Worm (Caenorhabditis elegans): ENCODE results near the gene C48D5.3.

C48D5.3 gene

DNA sequence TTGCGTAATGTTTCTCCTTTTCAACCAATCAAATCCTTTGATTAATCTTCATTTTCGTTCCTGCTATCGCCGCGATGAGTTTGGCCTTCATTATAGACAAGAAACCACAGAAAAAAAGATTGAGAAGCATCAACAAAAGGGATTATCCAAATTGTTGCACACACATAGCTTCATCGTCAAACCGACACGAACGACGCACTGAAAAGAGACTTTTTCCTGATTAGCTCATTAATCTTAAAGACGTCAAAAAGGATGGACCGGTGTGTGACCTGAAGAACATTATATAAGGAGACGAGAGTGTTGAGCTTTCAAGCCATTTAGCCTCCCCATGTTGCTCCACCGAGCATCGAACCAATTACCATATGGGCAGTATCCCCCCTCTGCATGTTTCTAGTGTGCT is 11.8 kb downstream of the C48D5.3 start:
- no peak for TF ChIP-seq unc-62 (GFP tag; optimal IDR thresholded peaks at IDR 0.05)

DNA sequence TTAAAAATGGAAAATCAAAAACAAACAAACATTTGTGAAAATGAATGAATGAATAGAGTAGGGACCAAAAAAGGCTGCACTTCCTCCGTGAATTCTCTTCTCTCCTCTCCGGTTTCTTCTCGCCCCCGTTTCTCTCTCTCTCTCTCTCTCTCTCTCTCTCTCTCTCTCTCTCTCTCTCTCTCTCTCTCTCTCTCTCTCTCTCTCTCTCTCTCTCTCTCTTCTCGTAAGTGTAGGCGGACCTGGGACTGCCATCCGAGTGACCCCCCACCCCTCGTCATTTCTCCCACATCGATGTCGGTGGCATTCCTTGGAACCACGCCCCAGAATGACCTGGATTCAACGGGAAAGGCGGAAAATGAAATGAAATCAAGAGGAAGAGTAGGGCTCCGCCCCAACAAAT is 14.8 kb downstream of the C48D5.3 start:
- no peak for TF ChIP-seq unc-62 (GFP tag; optimal IDR thresholded peaks at IDR 0.05)

DNA sequence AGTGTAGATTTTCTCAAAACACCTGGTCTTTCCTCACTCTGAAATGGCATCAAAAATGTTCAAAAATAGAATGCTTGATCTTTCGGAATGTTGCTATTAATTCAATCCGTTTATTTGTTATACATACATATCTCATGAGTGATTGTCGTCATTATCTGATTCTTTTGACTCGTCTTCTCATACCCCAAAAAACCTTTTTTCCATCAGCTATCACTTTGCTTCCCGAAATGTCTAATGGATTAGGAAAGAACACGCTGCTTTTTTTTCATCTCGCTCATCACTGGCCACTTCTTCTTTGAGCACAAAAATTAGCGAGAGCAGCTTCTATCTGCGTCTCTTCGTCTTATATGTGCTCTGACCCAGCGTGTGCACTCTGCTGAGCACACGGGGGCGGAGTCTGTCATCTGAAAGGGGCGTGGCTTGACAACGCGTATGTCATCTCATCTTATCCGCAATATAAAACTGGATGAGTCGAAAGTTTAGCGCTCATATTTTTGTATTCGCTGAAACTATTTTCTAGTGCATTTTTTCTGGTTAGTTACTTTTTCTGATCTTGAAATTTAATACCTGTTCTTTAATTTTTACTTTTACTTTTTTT is 16.7 kb downstream of the C48D5.3 start:
- TF ChIP-seq unc-62 (GFP tag; optimal IDR thresholded peaks at IDR 0.05), result no peak

DNA sequence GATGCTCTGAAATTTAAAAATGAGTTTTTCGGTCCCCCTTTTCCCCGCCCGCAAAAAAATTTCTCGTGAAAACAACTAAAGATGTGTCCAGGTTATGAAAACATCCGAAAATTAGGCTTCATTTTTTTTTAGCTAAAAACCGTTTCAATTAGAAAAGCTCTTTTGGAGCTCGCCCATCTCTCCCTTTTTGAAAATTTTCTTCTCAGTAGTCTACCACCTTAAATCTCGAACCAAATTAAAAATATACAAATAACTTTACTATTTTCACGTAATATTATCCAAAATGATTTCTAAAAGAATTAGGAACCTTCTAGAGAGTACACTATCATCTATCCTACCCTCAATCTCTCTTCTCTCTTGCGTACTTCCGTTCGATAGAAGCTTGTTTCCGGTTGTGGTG is 19.3 kb downstream of the C48D5.3 start:
- TF ChIP-seq unc-62 (GFP tag; optimal IDR thresholded peaks at IDR 0.05), result no peak

DNA sequence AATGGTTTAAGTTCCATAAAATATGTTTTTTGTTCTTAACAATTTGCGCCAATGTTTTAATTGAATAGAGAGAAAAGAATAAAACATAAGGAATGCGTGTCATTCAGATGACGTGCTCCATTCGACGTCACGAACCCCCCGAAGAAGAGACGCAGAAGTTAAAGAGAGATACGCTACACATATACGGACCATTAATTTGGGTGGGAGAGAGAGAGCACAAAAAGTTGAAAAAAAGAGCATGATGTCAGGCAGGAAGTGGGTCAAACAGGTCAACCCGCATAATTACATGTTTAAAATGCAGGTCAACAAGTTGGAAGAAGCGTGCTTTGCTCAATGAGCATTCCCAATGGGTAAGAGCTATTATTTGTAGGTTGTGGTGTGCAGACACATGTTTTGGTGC is 21.3 kb downstream of the C48D5.3 start:
- no peak for TF ChIP-seq unc-62 (GFP tag; optimal IDR thresholded peaks at IDR 0.05)

DNA sequence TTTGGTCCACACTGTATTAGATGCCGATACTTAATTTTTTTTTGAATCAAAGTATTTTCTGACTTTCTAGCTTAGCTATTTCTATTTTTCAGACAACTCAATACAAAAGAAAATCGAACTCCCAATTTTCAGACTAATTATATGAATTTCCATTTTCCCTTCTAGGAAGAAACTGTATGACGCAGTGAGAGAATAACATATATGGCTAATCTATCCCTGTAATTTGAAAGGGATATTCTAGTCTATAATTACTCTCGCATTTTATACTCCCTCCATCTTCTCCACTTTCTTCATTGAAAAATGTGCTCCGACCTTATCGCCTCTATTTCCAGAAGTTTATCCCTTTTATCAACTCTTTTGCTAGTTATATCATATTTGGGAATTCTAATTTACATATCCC is 28.2 kb downstream of the C48D5.3 start, which contains the start of gene C54C6.4:
TSS of gene C54C6.4 (plus strand) at position 301 of the 400 bp plus-strand sequence.
- no peak for TF ChIP-seq unc-62 (GFP tag; optimal IDR thresholded peaks at IDR 0.05)

DNA sequence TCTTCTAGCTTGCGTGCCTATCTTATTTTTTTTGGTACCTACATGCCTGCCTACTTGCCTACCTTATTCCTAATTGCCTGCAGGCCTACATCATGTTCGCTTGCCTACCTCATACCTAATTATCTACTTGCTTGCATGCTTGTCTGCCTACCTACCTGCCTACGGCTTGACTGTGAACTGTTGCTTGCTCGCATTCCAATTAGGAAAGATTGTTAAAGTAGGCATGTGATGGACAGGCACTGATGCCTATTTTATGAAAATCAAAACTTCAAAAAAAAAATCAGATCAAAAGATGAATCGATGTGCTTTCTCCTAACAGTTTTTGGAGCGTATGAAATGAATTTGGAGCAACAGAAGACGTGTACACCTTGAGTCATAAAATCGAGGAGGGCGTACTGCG is 31.2 kb downstream of the C48D5.3 start:
- TF ChIP-seq unc-62 (GFP tag; optimal IDR thresholded peaks at IDR 0.05), result no peak

DNA sequence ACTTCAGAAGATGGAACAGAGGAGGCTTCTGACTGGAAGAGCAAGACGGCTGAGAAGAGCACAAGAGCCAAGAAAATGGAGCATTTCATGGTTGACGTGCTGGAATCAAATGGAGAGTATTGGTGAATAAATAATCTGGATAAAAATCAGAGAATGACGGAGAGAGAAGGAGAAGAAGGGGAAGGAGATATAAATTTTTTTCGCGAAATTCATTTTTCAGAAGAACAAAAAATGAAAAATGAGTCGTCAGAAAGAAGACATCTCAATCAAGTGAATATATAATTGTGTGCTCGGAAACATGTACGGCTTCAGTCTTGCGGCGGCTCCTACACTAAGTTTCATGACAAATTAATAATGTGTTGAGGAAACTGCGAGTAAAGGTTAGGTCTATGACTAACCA is 31.8 kb downstream of the C48D5.3 start, which contains the start of gene C54C6.5:
TSS of gene C54C6.5 (minus strand) at position 101 of the 400 bp plus-strand sequence.
- TF ChIP-seq unc-62 (GFP tag; optimal IDR thresholded peaks at IDR 0.05), result no peak

DNA sequence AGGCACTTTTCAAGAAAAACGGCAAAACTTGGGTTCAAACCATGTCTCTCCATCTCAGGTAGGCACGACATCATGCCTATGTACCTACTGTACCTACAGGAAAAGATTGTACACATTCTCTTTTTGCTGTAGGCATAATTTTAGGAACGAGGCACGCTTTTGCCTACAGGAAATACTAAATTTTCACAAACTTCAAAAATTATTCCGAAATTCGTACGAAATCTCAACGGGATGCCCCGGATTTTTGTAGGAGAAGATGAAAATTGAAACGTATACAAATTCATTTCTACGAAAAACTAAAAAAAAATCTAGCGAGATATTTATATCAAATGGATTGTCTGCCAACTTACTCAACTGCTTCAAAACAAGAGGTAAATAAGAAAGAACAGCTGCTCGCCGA is 33.5 kb downstream of the C48D5.3 start, which contains the start of gene C54C6.11:
TSS of gene C54C6.11 (plus strand) at position 301 of the 400 bp plus-strand sequence.
- no peak for TF ChIP-seq unc-62 (GFP tag; optimal IDR thresholded peaks at IDR 0.05)

DNA sequence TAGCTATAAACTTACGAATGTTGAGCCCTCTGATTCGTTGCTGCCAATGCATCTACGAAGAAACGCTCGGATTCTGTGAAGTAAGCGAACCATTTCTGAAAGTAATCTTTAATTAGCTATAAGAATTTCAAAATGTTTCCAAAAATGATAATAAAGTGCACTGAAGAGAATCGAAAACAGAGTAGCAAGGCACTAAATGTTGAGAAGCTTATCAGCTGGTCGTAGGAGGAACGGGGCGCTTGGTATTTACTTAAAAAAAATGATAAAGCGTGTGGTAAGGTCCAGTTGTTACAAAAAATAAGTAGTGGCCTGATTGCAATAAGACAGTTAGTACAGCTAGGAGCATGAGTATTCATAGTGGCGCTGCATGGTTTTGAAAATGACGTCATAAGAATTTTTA is 35.2 kb downstream of the C48D5.3 start, which contains the start of gene C54C6.7:
TSS of gene C54C6.7 (minus strand) at position 101 of the 400 bp plus-strand sequence.
- no peak for TF ChIP-seq unc-62 (GFP tag; optimal IDR thresholded peaks at IDR 0.05)

DNA sequence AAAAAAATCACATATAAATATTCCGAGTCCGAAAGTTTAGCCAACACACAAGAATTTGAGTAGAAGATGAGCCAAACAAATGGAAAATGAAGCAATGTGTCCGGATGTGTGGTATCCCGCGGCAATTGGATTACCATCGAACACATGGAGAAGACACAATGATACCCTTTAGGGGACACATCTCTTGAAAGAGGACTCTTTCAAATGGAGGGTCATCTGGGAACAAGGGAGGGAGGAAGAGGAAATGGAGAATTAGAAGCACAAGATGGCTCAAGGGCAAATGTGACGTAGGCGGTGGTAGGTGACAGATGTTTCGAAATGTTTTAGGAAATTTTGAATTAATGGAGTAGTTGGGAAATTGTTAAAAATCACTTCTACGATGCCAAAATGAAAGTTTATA is 38.5 kb downstream of the C48D5.3 start:
- no peak for TF ChIP-seq unc-62 (GFP tag; optimal IDR thresholded peaks at IDR 0.05)

DNA sequence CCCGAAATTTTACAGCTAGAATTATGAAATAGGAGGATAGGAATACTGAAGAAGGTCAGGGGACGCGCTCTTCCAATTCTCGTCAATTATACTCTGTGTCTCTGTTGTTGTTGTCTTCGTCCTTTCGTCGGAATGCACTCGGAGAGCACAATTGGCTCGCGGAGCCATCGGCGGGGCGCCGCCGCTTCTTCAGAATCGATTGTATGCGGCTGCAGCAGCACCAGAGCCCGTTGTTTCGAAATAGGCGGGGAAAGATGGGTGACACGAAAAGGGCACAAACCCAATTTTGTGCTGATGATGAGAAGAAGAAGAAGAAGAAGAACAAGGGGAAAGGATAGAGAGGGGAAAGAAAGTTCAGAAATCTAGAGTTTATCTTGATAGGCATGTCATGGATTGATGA is 39.4 kb downstream of the C48D5.3 start:
- no peak for TF ChIP-seq unc-62 (GFP tag; optimal IDR thresholded peaks at IDR 0.05)

DNA sequence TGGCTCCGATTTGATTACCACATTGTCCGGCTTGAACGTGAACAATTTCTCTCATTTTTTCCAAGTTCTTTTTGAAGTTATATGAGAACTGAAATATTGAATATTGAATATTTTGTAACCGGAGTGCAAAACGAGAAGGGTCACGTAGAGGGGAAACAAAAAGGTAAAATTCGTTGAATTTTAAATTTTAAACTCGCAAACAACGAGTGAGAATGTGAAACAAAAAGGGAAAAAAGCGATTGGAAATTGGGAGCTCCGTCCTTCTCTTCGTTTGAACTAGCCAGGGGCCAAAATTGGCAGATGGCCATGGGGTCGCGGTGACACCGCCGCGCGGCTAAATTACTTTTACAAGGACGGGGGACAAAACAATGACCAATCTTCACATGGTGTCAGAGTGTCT is 40.0 kb downstream of the C48D5.3 start, which contains the start of gene ben-1:
TSS of gene ben-1 (minus strand) at position 101 of the 400 bp plus-strand sequence.
- TF ChIP-seq unc-62 (GFP tag; optimal IDR thresholded peaks at IDR 0.05), result no peak

DNA sequence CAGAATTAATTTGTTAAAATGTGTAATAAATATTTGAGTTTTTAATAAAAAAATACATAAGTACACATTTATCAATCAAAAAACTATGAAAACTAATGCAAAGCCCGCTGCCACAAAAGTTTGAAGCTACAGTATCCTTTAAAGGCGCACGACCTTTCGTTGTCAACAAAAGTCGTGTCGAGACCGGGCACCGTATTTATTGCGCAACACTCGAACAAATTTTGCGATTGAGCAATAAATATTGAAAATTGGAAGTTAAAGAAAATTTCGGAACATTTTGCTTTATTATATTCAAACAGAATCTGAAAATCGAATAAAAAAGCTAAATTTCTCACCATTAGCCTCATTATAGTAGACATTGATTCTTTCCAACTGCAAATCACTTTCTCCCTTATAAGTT is 40.4 kb downstream of the C48D5.3 start:
- no peak for TF ChIP-seq unc-62 (GFP tag; optimal IDR thresholded peaks at IDR 0.05)

DNA sequence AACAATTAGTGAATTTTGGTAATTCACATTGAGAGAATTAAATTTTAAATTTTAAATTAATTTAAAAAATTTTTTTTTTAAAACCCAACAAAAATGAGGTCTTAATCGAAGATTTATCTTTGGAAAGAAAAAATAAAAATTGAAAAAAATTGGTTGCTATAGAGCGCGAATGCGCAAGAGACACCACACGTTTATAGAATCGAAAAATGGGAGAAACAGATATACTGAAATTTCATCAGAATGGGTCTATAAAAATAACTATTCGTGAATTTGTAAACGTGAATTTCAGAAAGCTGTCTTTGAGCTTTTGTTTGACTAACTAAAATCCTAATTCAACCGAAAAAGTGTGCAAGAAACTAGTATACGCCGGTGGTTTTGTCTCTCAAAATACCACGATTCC is 41.1 kb downstream of the C48D5.3 start:
- TF ChIP-seq unc-62 (GFP tag; optimal IDR thresholded peaks at IDR 0.05), result no peak

DNA sequence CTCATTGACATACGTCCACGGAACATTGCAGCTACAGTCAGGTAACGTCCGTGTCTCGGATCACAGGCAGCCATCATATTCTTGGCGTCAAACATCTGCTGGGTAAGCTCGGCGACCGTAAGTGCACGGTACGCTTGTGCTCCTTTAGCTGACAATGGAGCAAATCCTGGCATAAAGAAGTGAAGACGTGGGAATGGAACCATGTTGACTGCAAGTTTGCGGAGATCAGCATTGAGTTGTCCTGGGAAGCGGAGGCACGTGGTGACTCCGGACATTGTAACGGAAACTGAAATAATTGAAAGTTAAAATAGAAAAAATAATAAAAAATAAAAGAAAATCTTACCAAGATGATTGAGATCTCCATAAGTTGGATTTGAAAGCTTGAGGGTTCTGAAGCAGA is 42.0 kb downstream of the C48D5.3 start:
- no peak for TF ChIP-seq unc-62 (GFP tag; optimal IDR thresholded peaks at IDR 0.05)

DNA sequence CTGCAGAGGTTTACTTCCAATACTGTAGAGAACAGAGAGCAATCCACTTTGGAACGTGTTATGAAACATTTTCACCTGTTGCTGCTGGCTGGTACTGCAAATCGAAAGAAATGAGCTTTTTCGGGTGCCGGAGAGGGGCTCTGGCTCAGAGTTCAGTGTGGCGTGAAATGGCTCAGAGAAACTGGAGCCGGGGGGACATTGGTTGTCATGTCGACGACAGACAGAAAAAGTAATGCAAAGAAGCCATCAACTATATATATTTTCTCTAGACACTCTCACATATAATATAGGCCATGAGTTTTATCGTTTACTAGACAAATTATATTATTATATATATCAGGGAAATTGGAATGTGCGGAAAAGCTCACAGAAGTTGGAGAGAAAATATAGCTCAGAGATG is 44.1 kb downstream of the C48D5.3 start, which contains the start of gene cfap-20:
TSS of gene cfap-20 (minus strand) at position 101 of the 400 bp plus-strand sequence.
- TF ChIP-seq unc-62 (GFP tag; optimal IDR thresholded peaks at IDR 0.05), result no peak

DNA sequence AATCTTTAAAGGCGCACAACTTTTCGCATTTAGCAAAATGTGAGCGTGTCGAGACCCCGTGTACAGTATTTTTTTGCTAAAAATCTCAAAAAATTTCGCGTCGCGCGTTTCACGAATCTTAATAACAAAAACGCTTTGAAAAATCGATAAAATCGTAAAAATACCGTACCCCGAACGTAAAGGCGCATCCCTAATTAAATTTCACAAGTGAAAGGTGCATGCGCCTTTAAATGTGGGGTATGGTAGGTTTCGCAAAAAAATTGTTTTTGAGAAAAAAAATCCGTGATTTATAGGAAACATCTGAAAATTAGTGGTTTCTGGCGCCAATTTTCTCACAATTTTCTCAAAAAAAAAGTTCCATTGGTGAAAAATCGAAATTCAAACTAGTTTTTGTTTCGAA is 47.4 kb downstream of the C48D5.3 start:
- no peak for TF ChIP-seq unc-62 (GFP tag; optimal IDR thresholded peaks at IDR 0.05)
